Fruit fly (Drosophila melanogaster): Measurements from ENCODE around the gene Nedd8.

Gene Nedd8

dm6 chr2L:18951674-18952073, at the start of gene Nedd8 (continued):
- TF ChIP-seq Scr (GFP tag; IDR thresholded peaks at IDR 0.05; ENCODE audit: partially characterized antibody) (peak; percentile 86), ftz-f1 (GFP tag; optimal IDR thresholded peaks at IDR 0.05) (no peak), YL-1 (GFP tag; optimal IDR thresholded peaks at IDR 0.05) (peak; percentile 75), CG15601 (tag; optimal IDR thresholded peaks at IDR 0.05) (no peak), crp (GFP tag; optimal IDR thresholded peaks at IDR 0.05) (peak; percentile 27 to 76), Oaz (GFP tag; IDR thresholded peaks at IDR 0.05) (no peak), CG8478 (optimal IDR thresholded peaks at IDR 0.05) (no peak), ato (GFP tag; IDR thresholded peaks at IDR 0.05; ENCODE audit: partially characterized antibody) (peak; percentile 70), tio (GFP tag; optimal IDR thresholded peaks at IDR 0.05) (no peak), CG17829 (tag; optimal IDR thresholded peaks at IDR 0.05) (peak; percentile 39), CG7963 (GFP tag; IDR thresholded peaks at IDR 0.05; ENCODE audit: partially characterized antibody) (peak; percentile 68; the same call in 2 of the 3 replicates), MESR4 (GFP tag; optimal IDR thresholded peaks at IDR 0.05) (peak; percentile 63), E2f1 (GFP tag; IDR thresholded peaks at IDR 0.05) (no peak), wor (GFP tag; IDR thresholded peaks at IDR 0.05) (no peak), CG30020 (tag; optimal IDR thresholded peaks at IDR 0.05) (peak; percentile 21), pzg (GFP tag; optimal IDR thresholded peaks at IDR 0.05) (peak; percentile 83), CG7839 (tag; optimal IDR thresholded peaks at IDR 0.05) (no peak), br (optimal IDR thresholded peaks at IDR 0.05) (no peak), nerfin-2 (GFP tag; IDR thresholded peaks at IDR 0.05; ENCODE audit: partially characterized antibody) (peak; percentile 66), CG17359 (tag; optimal IDR thresholded peaks at IDR 0.05) (no peak), z (GFP tag; IDR thresholded peaks at IDR 0.05) (no peak), Neu2 (GFP tag; optimal IDR thresholded peaks at IDR 0.05; ENCODE audit: borderline replicate concordance) (no peak), CG11695 (GFP tag; IDR thresholded peaks at IDR 0.05) (no peak), H15 (GFP tag; IDR thresholded peaks at IDR 0.05) (no peak), CG5245 (GFP tag; optimal IDR thresholded peaks at IDR 0.05) (no peak), CG8290 (GFP tag; optimal IDR thresholded peaks at IDR 0.05) (no peak), CG8290 (tag; optimal IDR thresholded peaks at IDR 0.05) (peak in 1 of 2 experiments; percentile 45), Stat92E (GFP tag; optimal IDR thresholded peaks at IDR 0.05) (no peak), chinmo (GFP tag; IDR thresholded peaks at IDR 0.05; ENCODE audit: partially characterized antibody) (peak; percentile 86; the same call in 3 of the 4 replicates), Xbp1 (GFP tag; optimal IDR thresholded peaks at IDR 0.05) (no peak), CG12769 (tag; optimal IDR thresholded peaks at IDR 0.05) (no peak), CG8089 (GFP tag; optimal IDR thresholded peaks at IDR 0.05) (no peak), shn (GFP tag; optimal IDR thresholded peaks at IDR 0.05) (no peak), CG3281 (GFP tag; optimal IDR thresholded peaks at IDR 0.05) (no peak), slp2 (GFP tag; optimal IDR thresholded peaks at IDR 0.05) (no peak), Asciz (GFP tag; optimal IDR thresholded peaks at IDR 0.05) (no peak), Nf-YA (GFP tag; IDR thresholded peaks at IDR 0.05) (no peak), CG16779 (GFP tag; IDR thresholded peaks at IDR 0.05) (no peak), zf30C (GFP tag; optimal IDR thresholded peaks at IDR 0.05) (no peak), gcm2 (GFP tag; optimal IDR thresholded peaks at IDR 0.05) (no peak), emc (GFP tag; optimal IDR thresholded peaks at IDR 0.05) (no peak), CG6791 (GFP tag; IDR thresholded peaks at IDR 0.05; ENCODE audit: partially characterized antibody) (peak; percentile 85), CG2875 (GFP tag; optimal IDR thresholded peaks at IDR 0.05) (no peak), row (GFP tag; IDR thresholded peaks at IDR 0.05) (peak; percentile 42; the same call in 2 of the 3 replicates), CG9215 (GFP tag; IDR thresholded peaks at IDR 0.05) (no peak), CG11456 (GFP tag; IDR thresholded peaks at IDR 0.05) (no peak), CG43689 (GFP tag; IDR thresholded peaks at IDR 0.05) (no peak), ro (GFP tag; IDR thresholded peaks at IDR 0.05) (no peak), NC2α (GFP tag; optimal IDR thresholded peaks at IDR 0.05) (no peak), HLH4C (GFP tag; IDR thresholded peaks at IDR 0.05; ENCODE audit: partially characterized antibody) (peak; percentile 78), cad (GFP tag; optimal IDR thresholded peaks at IDR 0.05) (no peak), Med (GFP tag) (peak; percentile 71)

All from whole organism, embryonic.